Fruit fly (Drosophila melanogaster) S2 (cell line): Measurements from ENCODE around the gene CG31265.

Experiments
- CG8478 ChIP-seq: fragments of >200 bp; optimal IDR thresholded peaks from 2 replicates; lab custom pipeline; 2018
- CTCF ChIP-seq, 2 experiments: fragments of >200 bp; optimal IDR thresholded peaks; 2 replicates each; lab custom pipeline; 2018

Gene CG31265

dm6 chr3R:17118917-17119378, 9.1 kb upstream of the CG31265 start:
- TF ChIP-seq CTCF (optimal IDR thresholded peaks at IDR 0.05; lab: Kevin White, UChicago): no peak
- no peak for TF ChIP-seq CG8478 (lab: Kevin White, UChicago)

- TF ChIP-seq CG8478 (lab: Kevin White, UChicago): no peak
- TF ChIP-seq CTCF (optimal IDR thresholded peaks at IDR 0.05; lab: Kevin White, UChicago): no peak
Measured at dm6 chr3R:17120165-17120564, 7.8 kb upstream of the CG31265 start, which contains the start of gene CG34278. Gene CG34278 (plus strand): TSS chr3R:17120465.

DNA sequence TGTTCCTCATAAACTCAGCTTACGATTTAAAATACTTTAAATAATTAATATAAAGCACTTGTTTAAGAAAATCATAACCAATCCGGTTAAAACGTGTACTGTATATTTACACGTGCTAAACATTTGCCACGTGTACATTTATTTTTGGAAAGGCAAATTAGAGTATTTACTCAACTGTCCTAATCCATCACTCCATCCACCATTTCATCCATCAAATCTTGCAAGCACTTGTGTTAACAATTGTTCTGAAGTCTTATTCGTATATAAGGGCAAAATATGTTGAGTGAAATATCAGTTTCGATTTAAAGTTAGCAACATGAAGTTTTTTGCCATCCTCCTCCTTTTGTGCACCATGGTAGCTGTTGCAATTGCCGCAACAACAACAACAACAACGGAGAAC, 6.7 kb upstream of the CG31265 start, which contains the start of gene CG42779:
TSS of gene CG42779 (plus strand) at position 301 of the 400 bp plus-strand sequence.
- no peak for TF ChIP-seq CG8478 (lab: Kevin White, UChicago)
- no peak for TF ChIP-seq CTCF (optimal IDR thresholded peaks at IDR 0.05; lab: Kevin White, UChicago)

dm6 chr3R:17122796-17123504, 5.1 kb upstream of the CG31265 start:
- TF ChIP-seq CTCF (optimal IDR thresholded peaks at IDR 0.05; lab: Kevin White, UChicago) (no peak), CG8478 (lab: Kevin White, UChicago) (no peak)

dm6 chr3R:17124177-17124576, 3.8 kb upstream of the CG31265 start, which contains the start of gene CG45079:
Gene CG45079 (plus strand): TSS chr3R:17124477.
- TF ChIP-seq CG8478 (lab: Kevin White, UChicago) (no peak), CTCF (optimal IDR thresholded peaks at IDR 0.05; lab: Kevin White, UChicago) (no peak)

DNA sequence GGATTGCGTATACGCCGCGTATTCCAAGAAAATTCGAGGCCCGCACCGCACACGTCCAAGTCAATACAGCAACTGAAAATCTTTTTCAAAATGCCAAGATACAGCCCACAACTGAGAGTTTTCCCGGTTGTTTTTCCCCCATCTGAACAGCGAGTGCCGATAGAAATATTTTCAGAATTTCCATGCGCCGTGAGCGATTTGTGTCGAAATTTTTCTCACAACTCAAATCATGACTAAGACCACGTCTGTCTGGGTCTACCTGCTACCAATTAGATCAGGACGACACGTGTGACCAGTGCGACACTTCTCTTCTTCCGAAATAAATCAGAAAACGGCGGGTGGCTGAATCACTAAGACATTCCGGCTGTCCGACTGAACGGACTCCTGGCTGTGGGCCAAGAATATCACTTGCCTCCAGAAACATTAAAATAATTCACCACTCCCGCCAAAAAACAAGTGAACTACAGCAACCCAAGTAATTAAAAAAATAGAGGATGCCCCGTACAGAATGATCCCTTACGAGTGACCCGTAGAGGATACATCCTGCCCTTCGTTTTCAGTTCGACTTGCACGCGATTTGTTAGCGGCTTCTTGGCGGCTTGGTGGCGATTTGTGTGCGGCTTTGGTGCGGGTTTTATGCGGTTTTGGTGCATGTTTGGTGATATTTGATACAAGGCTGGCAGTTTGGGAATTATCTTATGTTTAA, 2.5 kb upstream of the CG31265 start, which contains the start of gene cher:
TSS of gene cher (minus strand) at position 51 of the 706 bp plus-strand sequence.
- TF ChIP-seq CTCF (optimal IDR thresholded peaks at IDR 0.05; lab: Kevin White, UChicago) (no peak), CG8478 (lab: Kevin White, UChicago) (no peak)

dm6 chr3R:17126838-17127237, 1.2 kb upstream of the CG31265 start, which contains the start of the genes CG17477 and CG31269:
Gene CG17477 (minus strand): TSS chr3R:17126938.
Gene CG31269 (plus strand): TSS chr3R:17127126.
- TF ChIP-seq CTCF (optimal IDR thresholded peaks at IDR 0.05; lab: Kevin White, UChicago) (no peak), CG8478 (lab: Kevin White, UChicago) (no peak)

- TF ChIP-seq CG8478 (lab: Kevin White, UChicago) (no peak), CTCF (optimal IDR thresholded peaks at IDR 0.05; lab: Kevin White, UChicago) (no peak)
Measured at dm6 chr3R:17130326-17130725, 2.3 kb downstream of the CG31265 start, which contains the start of gene CG17475. Gene CG17475 (minus strand): TSS chr3R:17130426.

- no peak for TF ChIP-seq CG8478 (lab: Kevin White, UChicago)
- no peak for TF ChIP-seq CTCF (optimal IDR thresholded peaks at IDR 0.05; lab: Kevin White, UChicago)
Measured at dm6 chr3R:17132098-17132712, 4.2 kb downstream of the CG31265 start, which contains the start of the genes CG4053 and CG31266. Gene CG4053 (minus strand): TSS chr3R:17132198. Gene CG31266 (plus strand): TSS chr3R:17132662.

DNA sequence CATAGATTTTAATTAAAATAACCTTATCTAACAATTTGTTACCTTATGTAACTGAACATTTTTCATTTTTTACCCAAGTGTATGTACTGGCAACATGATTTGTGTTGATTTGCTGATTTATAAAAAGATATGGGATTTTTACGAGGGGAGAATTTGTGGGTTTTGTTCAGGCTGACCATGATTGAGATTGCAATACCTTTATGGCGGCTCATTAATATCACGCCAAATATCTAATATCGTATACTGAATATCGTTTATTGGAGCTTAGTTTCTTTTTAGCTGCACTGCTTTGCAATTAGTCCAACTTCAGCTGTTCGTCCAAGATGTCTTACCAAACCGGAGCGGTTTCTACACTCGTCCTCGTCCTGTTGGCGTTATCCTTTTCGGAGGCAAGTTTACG, 5.9 kb downstream of the CG31265 start, which contains the start of gene CG31267:
TSS of gene CG31267 (plus strand) at position 301 of the 400 bp plus-strand sequence.
- TF ChIP-seq CTCF (optimal IDR thresholded peaks at IDR 0.05; lab: Kevin White, UChicago): no peak
- no peak for TF ChIP-seq CG8478 (lab: Kevin White, UChicago)

- TF ChIP-seq CG8478 (lab: Kevin White, UChicago) (no peak), CTCF (optimal IDR thresholded peaks at IDR 0.05; lab: Kevin White, UChicago) (no peak)
Measured at dm6 chr3R:17135747-17136146, 7.7 kb downstream of the CG31265 start, which contains the start of gene CG5246. Gene CG5246 (plus strand): TSS chr3R:17136111.

DNA sequence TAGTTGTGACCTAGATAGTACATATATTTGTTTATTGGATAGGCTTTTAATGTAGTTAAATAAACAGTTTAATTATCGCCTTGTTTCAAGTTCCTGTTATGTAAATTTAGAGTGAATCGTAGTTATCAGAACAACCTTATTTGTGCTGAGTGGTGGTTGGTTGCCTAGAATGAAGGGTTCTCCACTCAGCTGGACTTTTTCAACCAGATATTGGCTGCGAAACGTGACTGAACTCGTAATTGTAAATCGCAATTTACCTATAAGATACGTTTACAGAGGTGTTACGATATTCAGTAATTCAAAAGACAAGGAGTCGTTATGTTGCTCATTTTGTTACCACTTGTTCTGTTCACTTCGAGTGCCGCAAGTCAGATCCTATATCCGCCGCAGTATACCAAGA, 9.6 kb downstream of the CG31265 start, which contains the start of gene CG5255:
TSS of gene CG5255 (plus strand) at position 301 of the 400 bp plus-strand sequence.
- no peak for TF ChIP-seq CTCF (optimal IDR thresholded peaks at IDR 0.05; lab: Kevin White, UChicago)
- TF ChIP-seq CG8478 (lab: Kevin White, UChicago): no peak

DNA sequence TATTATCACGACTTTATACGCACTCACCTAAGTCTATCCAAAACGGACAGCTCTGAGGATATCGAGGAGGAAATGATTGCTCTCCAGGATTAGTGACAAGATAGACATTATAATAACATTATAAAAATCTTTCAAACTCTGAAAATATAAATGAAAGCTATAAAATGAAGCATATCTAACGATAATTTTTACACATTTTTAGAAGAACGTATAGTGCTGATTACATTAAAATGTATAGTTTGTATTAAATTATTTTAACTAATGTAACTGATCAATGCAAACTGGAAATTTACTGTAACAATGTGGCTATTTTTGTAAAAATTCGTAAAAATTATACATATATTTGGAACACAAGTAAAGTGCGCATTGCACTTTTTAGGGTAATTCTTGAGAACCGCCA, 10.7 kb downstream of the CG31265 start, which contains the start of gene CG5265:
TSS of gene CG5265 (plus strand) at position 301 of the 400 bp plus-strand sequence.
- TF ChIP-seq CG8478 (lab: Kevin White, UChicago) (no peak), CTCF (optimal IDR thresholded peaks at IDR 0.05; lab: Kevin White, UChicago) (no peak)

dm6 chr3R:17142304-17142703, 14.3 kb downstream of the CG31265 start, which contains the start of gene TwdlW:
Gene TwdlW (minus strand): TSS chr3R:17142404.
- no peak for TF ChIP-seq CTCF (optimal IDR thresholded peaks at IDR 0.05; lab: Kevin White, UChicago)
- no peak for TF ChIP-seq CG8478 (lab: Kevin White, UChicago)
